Fruit fly (Drosophila melanogaster): ENCODE data around the gene CG7099.

Gene CG7099

dm6 chr2L:13394903-13395302 is 7.5 kb downstream of the CG7099 start, which contains the start of gene RpL24 (continued):
- TF ChIP-seq Sox100B (GFP tag; optimal IDR thresholded peaks at IDR 0.05) (peak; percentile 88), CoRest (tag; optimal IDR thresholded peaks at IDR 0.05) (peak; percentile 73), CG2120 (GFP tag; optimal IDR thresholded peaks at IDR 0.05) (peak; percentile 73), caup (GFP tag; optimal IDR thresholded peaks at IDR 0.05; ENCODE audit: severe bottlenecking) (peak; percentile 99), ham (GFP tag; IDR thresholded peaks at IDR 0.05) (peak; percentile 60; the same call in 1 of the 2 replicates), Sry-β (GFP tag; optimal IDR thresholded peaks at IDR 0.05) (peak; percentile 67), CG14965 (GFP tag; optimal IDR thresholded peaks at IDR 0.05; ENCODE audit: borderline replicate concordance) (peak; percentile 48), Hand (GFP tag; optimal IDR thresholded peaks at IDR 0.05) (peak; percentile 88), CG32767 (GFP tag; IDR thresholded peaks at IDR 0.05) (peak; percentile 50; the same call in 1 of the 2 replicates), CG1602 (GFP tag; optimal IDR thresholded peaks at IDR 0.05) (peak; percentile 61), HLH4C (GFP tag; IDR thresholded peaks at IDR 0.05; ENCODE audit: partially characterized antibody) (no peak), CG12155 (GFP tag; optimal IDR thresholded peaks at IDR 0.05) (peak; percentile 71), pzg (GFP tag; optimal IDR thresholded peaks at IDR 0.05) (peak; percentile 88), ttk (GFP tag; IDR thresholded peaks at IDR 0.05) (peak; percentile 81), gsb-n (tag; optimal IDR thresholded peaks at IDR 0.05) (peak; percentile 88), sc (optimal IDR thresholded peaks at IDR 0.05) (no peak), sc (GFP tag; optimal IDR thresholded peaks at IDR 0.05) (peak; percentile 88), Atf-2 (GFP tag; optimal IDR thresholded peaks at IDR 0.05) (peak; percentile 83), wek (GFP tag; optimal IDR thresholded peaks at IDR 0.05) (peak; percentile 98), CG4328 (GFP tag; optimal IDR thresholded peaks at IDR 0.05) (peak; percentile 95), mld (GFP tag; IDR thresholded peaks at IDR 0.05; ENCODE audit: partially characterized antibody) (no peak), Poxn (GFP tag; IDR thresholded peaks at IDR 0.05) (no peak), CG17359 (tag; optimal IDR thresholded peaks at IDR 0.05) (peak; percentile 92), bsh (GFP tag; optimal IDR thresholded peaks at IDR 0.05) (peak; percentile 74 to 84), CG11696 (GFP tag; IDR thresholded peaks at IDR 0.05) (peak; percentile 77), CG14860 (GFP tag; IDR thresholded peaks at IDR 0.05; ENCODE audit: partially characterized antibody) (no peak), CG8765 (GFP tag; IDR thresholded peaks at IDR 0.05) (no peak), run (tag; optimal IDR thresholded peaks at IDR 0.05) (peak; percentile 83), CG14667 (GFP tag; IDR thresholded peaks at IDR 0.05) (peak; percentile 24; the same call in 1 of the 2 replicates), CG31224 (GFP tag; IDR thresholded peaks at IDR 0.05) (peak; percentile 76), dysf (GFP tag; IDR thresholded peaks at IDR 0.05) (peak; percentile 82), CG7357 (GFP tag; IDR thresholded peaks at IDR 0.05) (peak; percentile 37; the same call in 1 of the 3 replicates), CG2889 (GFP tag; IDR thresholded peaks at IDR 0.05) (peak; percentile 53; the same call in 1 of the 3 replicates), CG1832 (GFP tag; optimal IDR thresholded peaks at IDR 0.05) (no peak), schlank (tag; optimal IDR thresholded peaks at IDR 0.05) (peak; percentile 94), danr (GFP tag; IDR thresholded peaks at IDR 0.05) (peak; percentile 42; the same call in 1 of the 2 replicates), CG15479 (GFP tag; optimal IDR thresholded peaks at IDR 0.05) (peak; percentile 17), HLH54F (GFP tag; optimal IDR thresholded peaks at IDR 0.05) (peak; percentile 83), CG1024 (GFP tag; IDR thresholded peaks at IDR 0.05) (peak; percentile 77), Fer3 (tag; optimal IDR thresholded peaks at IDR 0.05) (peak; percentile 93), Deaf1 (tag; optimal IDR thresholded peaks at IDR 0.05) (peak; percentile 64), CG13775 (GFP tag; optimal IDR thresholded peaks at IDR 0.05) (peak; percentile 96), lab (GFP tag; optimal IDR thresholded peaks at IDR 0.05) (peak; percentile 98), disco-r (GFP tag; optimal IDR thresholded peaks at IDR 0.05) (peak; percentile 89), stwl (tag; optimal IDR thresholded peaks at IDR 0.05) (peak; percentile 79), Side (GFP tag; optimal IDR thresholded peaks at IDR 0.05) (peak; percentile 93), Lhr (GFP tag; optimal IDR thresholded peaks at IDR 0.05) (peak; percentile 89), CG18599 (GFP tag; optimal IDR thresholded peaks at IDR 0.05) (peak; percentile 95), insv (GFP tag; optimal IDR thresholded peaks at IDR 0.05) (peak in 1 of 2 experiments; percentile 80), repo (GFP tag; optimal IDR thresholded peaks at IDR 0.05) (peak; percentile 89)

Data from whole organism, embryonic.